Fruit fly (Drosophila melanogaster): ENCODE results near the gene CG1074.

The CG1074 gene

dm6 chr3R:4402884-4403705 lies 30.7 kb upstream of the CG1074 start, which contains the start of gene lost (continued):
- no peak for TF ChIP-seq acj6 (GFP tag; optimal IDR thresholded peaks at IDR 0.05)
- no peak for TF ChIP-seq Gug (GFP tag; IDR thresholded peaks at IDR 0.05)
- TF ChIP-seq CG16779 (tag; optimal IDR thresholded peaks at IDR 0.05) = peak; percentile 7
- no peak for TF ChIP-seq CG11902 (GFP tag; optimal IDR thresholded peaks at IDR 0.05)
- TF ChIP-seq lz (GFP tag; optimal IDR thresholded peaks at IDR 0.05) = peak; percentile 35
- peak; percentile 51; the same call in 1 of the 3 replicates for TF ChIP-seq eg (GFP tag; IDR thresholded peaks at IDR 0.05)
- no peak for TF ChIP-seq CG11762 (GFP tag; optimal IDR thresholded peaks at IDR 0.05; ENCODE audit: insufficient read depth)
- no peak for TF ChIP-seq CG8632 (GFP tag; optimal IDR thresholded peaks at IDR 0.05)
- peak; percentile 8 for TF ChIP-seq vri (GFP tag; optimal IDR thresholded peaks at IDR 0.05)
- TF ChIP-seq Sox102F (GFP tag; optimal IDR thresholded peaks at IDR 0.05) = no peak
- TF ChIP-seq CG31627 (GFP tag; optimal IDR thresholded peaks at IDR 0.05) = no peak
- TF ChIP-seq Eip93F (GFP tag; optimal IDR thresholded peaks at IDR 0.05) = peak; percentile 15
- TF ChIP-seq esn (GFP tag; optimal IDR thresholded peaks at IDR 0.05) = peak; percentile 17
- no peak for TF ChIP-seq CG15336 (GFP tag; IDR thresholded peaks at IDR 0.05)
- no peak for TF ChIP-seq CG32006 (GFP tag; optimal IDR thresholded peaks at IDR 0.05)

DNA sequence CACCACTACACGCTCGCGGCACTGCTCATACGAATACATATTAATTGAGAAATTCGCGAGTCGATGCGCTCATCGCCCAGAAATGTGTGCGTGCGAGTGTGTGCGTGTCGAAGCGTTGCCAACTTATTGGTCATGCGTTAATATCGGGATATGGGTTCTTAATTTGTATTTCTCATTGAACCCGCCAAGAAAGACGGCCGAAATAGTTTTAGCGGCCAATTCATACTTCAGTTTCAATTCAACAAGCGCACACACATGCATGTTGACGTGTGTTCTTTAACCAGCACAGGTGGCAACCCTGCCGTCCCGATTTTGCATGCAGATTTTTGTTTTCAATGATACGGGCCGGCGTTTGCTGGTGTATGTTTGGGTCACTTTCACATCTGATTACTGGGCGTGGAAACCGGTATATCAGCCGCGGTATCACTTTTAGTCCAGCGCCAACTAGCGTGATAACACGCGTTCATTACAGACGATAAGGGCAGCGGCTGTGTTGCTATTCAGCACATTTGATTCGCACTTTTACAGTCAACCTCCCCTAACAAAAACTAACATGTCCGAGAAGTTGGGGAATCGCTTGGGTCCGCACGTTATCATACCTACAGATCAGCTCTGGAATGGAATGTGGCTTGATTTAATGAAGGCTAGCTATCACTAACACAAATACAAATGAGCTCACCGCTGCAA lies 29.9 kb upstream of the CG1074 start:
- TF ChIP-seq acj6 (GFP tag; optimal IDR thresholded peaks at IDR 0.05) (peak; percentile 40), cyc (GFP tag; optimal IDR thresholded peaks at IDR 0.05) (peak; percentile 43), CG3919 (GFP tag; optimal IDR thresholded peaks at IDR 0.05) (peak; percentile 51), Blimp-1 (GFP tag; optimal IDR thresholded peaks at IDR 0.05) (peak; percentile 94), dac (GFP tag; optimal IDR thresholded peaks at IDR 0.05) (no peak), Sox14 (GFP tag; optimal IDR thresholded peaks at IDR 0.05) (peak; percentile 29), Hr4 (GFP tag; optimal IDR thresholded peaks at IDR 0.05) (peak; percentile 45), Hr38 (GFP tag; optimal IDR thresholded peaks at IDR 0.05) (no peak), Lpt (GFP tag; optimal IDR thresholded peaks at IDR 0.05) (no peak), OdsH (GFP tag; optimal IDR thresholded peaks at IDR 0.05) (peak; percentile 41), CG6163 (GFP tag; IDR thresholded peaks at IDR 0.05) (peak; percentile 65), vri (GFP tag; optimal IDR thresholded peaks at IDR 0.05) (peak; percentile 95), Hr39 (GFP tag; optimal IDR thresholded peaks at IDR 0.05) (no peak), eg (GFP tag; IDR thresholded peaks at IDR 0.05) (peak; percentile 35), CG6792 (GFP tag; optimal IDR thresholded peaks at IDR 0.05) (peak; percentile 49), lz (GFP tag; optimal IDR thresholded peaks at IDR 0.05) (peak; percentile 28), spab (GFP tag; optimal IDR thresholded peaks at IDR 0.05) (no peak), CG8319 (GFP tag; optimal IDR thresholded peaks at IDR 0.05) (no peak), CG10631 (GFP tag; optimal IDR thresholded peaks at IDR 0.05) (peak; percentile 37), CG8632 (GFP tag; optimal IDR thresholded peaks at IDR 0.05) (no peak), CG11762 (GFP tag; optimal IDR thresholded peaks at IDR 0.05; ENCODE audit: insufficient read depth) (peak; percentile 25), CG8119 (GFP tag; IDR thresholded peaks at IDR 0.05) (no peak), CG10669 (GFP tag; optimal IDR thresholded peaks at IDR 0.05) (no peak), Ets96B (tag; optimal IDR thresholded peaks at IDR 0.05) (peak; percentile 0), CG32006 (GFP tag; optimal IDR thresholded peaks at IDR 0.05) (peak; percentile 50), Smox (GFP tag; optimal IDR thresholded peaks at IDR 0.05) (peak; percentile 47), CG34406 (GFP tag; optimal IDR thresholded peaks at IDR 0.05) (peak; percentile 35), topi (GFP tag; optimal IDR thresholded peaks at IDR 0.05) (peak; percentile 49), net (GFP tag; optimal IDR thresholded peaks at IDR 0.05) (peak; percentile 49), CG1621 (tag; optimal IDR thresholded peaks at IDR 0.05) (no peak), Eip75B (GFP tag; optimal IDR thresholded peaks at IDR 0.05) (peak; percentile 57), fd85E (GFP tag; optimal IDR thresholded peaks at IDR 0.05) (no peak), pdm3 (GFP tag; optimal IDR thresholded peaks at IDR 0.05) (peak; percentile 59), CG3032 (tag; optimal IDR thresholded peaks at IDR 0.05) (peak; percentile 3), CG9139 (GFP tag; optimal IDR thresholded peaks at IDR 0.05) (no peak), dsx (GFP tag; optimal IDR thresholded peaks at IDR 0.05; ENCODE audit: poor library complexity, severe bottlenecking) (peak; percentile 32), fkh (GFP tag; optimal IDR thresholded peaks at IDR 0.05) (no peak), CG6276 (GFP tag; optimal IDR thresholded peaks at IDR 0.05) (peak; percentile 26), CG4318 (GFP tag; optimal IDR thresholded peaks at IDR 0.05) (no peak)

All from whole organism, prepupa.